Fruit fly (Drosophila melanogaster): ENCODE data around the gene ScpX.

ScpX gene

DNA sequence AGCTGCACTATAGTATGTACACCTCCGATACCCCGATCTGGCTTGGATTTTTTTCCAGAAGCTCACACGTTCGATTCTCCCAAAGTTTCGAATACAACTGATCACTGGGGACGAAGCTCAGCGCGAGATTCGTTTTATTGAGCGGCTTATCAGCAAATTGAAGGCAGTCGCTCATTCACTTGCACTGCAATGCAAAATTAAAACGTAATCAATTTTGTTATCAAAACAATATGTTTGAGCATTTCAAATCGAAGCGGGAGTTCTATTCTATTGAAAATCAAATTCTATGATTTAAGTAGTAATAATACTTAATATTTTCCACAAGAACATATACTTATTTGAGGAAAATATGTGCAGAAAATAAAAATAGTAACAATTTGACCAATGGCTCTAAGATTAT is 13.4 kb downstream of the ScpX start, which contains the start of gene CG33120:
Gene CG33120, minus strand, starts transcription at position 101 of the 400 bp plus-strand sequence.
- TF ChIP-seq tj (GFP tag; optimal IDR thresholded peaks at IDR 0.05), result peak; percentile 61
- no peak for TF ChIP-seq CG7045 (GFP tag; optimal IDR thresholded peaks at IDR 0.05)

DNA sequence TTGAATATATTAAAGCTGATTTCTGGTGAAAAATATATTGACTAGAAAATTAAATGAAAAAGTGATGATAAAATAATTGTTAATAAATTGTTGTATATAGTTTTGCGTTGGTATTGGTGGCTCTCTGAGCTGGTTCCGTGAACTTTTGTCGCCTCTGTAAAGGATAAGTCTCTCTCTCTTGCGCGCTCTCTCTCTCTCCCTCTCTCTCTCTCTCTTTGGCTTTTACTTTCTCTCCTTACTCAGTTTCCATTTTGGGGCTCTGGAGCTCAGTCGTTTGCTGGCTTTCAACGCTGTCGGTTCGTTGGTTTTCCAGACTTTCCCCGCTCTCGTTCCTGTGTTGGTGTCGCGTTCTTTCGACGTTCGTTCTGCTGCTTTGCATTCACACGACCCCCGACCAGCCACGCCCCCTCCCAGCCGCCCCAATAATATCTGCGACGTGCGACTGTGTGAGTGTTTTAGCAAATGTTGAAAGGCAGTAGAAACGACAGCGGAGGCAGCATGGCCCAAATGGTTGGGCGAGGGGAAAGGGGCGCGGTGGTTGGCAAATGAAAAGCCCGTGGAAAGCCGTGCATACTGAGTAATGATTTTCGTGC is 14.0 kb downstream of the ScpX start, which contains the start of gene CG17321:
Gene CG17321, plus strand, starts transcription at position 268 of the 593 bp plus-strand sequence.
- no peak for TF ChIP-seq CG12768 (GFP tag; optimal IDR thresholded peaks at IDR 0.05)
- TF ChIP-seq CG33017 (tag; optimal IDR thresholded peaks at IDR 0.05), result no peak
- no peak for TF ChIP-seq Crg-1 (GFP tag; optimal IDR thresholded peaks at IDR 0.05)
- no peak for TF ChIP-seq Clk (GFP tag; optimal IDR thresholded peaks at IDR 0.05)
- no peak for TF ChIP-seq kay (GFP tag; ENCODE audit: borderline replicate concordance)
- TF ChIP-seq cic (GFP tag; optimal IDR thresholded peaks at IDR 0.05), result no peak

DNA sequence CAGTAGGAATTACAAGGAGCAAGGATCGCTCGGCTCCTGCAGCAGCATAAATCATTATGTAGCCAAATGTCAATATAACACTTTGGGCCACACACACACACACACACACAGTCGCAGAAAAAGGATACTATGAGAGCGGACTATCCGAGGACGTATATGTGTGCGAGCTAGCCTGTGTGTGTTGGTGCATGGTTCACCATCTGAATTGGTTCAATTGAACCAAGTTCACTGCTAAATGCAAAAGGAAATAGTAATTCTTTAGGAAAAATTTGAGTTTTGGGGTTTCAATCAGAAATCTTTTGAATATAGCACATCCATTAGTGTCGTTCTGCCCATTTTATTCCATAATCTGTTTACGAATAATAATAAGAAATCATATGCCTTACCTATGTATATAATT is 15.1 kb downstream of the ScpX start:
- TF ChIP-seq CG7045 (GFP tag; optimal IDR thresholded peaks at IDR 0.05) (no peak), bab1 (GFP tag; optimal IDR thresholded peaks at IDR 0.05) (no peak), CG11617 (GFP tag; optimal IDR thresholded peaks at IDR 0.05) (no peak), CG1620 (GFP tag; optimal IDR thresholded peaks at IDR 0.05) (no peak)

DNA sequence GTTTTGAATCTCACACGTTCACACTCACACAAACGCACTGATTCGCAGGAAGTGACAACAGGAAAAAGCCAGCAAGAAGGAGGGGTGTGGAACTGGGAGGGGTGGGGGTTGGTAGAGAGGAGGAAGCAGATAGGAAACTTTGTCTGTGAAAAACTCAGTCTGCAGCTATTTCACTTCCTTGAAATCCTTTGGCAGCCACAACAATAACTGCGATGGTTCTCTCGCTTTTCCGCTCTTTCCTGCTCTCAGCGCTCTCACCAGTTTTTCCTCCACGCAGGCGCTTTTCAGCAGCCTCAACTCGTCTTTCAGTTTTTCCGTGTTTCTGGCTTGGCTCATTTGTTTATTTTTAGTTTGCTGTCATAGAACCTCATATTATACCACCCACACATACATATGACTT is 15.8 kb downstream of the ScpX start:
- TF ChIP-seq cnc (optimal IDR thresholded peaks at IDR 0.05), result no peak
- TF ChIP-seq pad (GFP tag; optimal IDR thresholded peaks at IDR 0.05), result no peak
- no peak for TF ChIP-seq toe (GFP tag; optimal IDR thresholded peaks at IDR 0.05)
- TF ChIP-seq kay (GFP tag; ENCODE audit: borderline replicate concordance), result peak; percentile 13
- TF ChIP-seq Mnt (GFP tag; optimal IDR thresholded peaks at IDR 0.05), result no peak
- no peak for TF ChIP-seq CG12768 (GFP tag; optimal IDR thresholded peaks at IDR 0.05)

DNA sequence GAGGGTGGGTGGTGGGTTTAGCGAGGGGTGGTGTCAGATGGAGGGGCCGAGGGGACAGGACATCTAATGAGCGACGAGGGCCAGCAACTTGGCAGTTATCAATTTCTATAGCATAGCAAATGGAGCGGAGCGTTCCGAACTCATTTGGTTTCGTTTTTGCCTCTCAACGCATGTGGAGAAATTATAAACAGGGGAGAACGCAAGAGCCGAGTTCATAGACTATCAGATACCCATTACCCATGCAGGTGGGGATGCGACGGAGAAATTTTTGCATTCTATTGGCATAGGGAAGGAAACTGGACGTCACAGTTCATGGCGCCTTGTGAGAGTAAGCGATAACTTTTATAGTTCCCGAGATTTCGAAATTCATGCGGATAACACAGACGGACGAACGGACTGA is 21.2 kb downstream of the ScpX start:
- TF ChIP-seq Clk (GFP tag; optimal IDR thresholded peaks at IDR 0.05), result no peak
- no peak for TF ChIP-seq pad (GFP tag; optimal IDR thresholded peaks at IDR 0.05)
- TF ChIP-seq CG1620 (GFP tag; optimal IDR thresholded peaks at IDR 0.05), result no peak
- TF ChIP-seq toe (GFP tag; optimal IDR thresholded peaks at IDR 0.05), result no peak
- no peak for TF ChIP-seq Mnt (GFP tag; optimal IDR thresholded peaks at IDR 0.05)

DNA sequence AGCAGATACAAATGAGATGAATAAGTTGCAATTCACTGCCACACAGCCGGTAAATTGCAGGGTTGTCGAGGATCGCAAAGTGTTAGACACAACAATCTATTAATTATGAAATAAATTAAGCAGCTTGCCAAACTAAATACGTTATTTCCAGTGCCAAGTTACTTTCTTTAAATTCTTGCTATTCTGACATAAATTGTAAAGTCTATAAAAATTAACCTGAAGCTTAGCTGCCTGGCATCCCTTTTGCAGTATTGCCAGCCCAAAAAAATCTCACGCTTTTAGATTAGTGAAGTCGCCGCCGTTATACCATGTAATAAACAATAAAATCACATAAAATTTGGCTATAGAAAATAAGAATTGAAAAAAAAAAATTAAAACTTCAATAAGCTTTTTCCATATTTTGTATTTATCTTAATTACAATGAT is 26.6 kb downstream of the ScpX start:
- TF ChIP-seq CG12768 (GFP tag; optimal IDR thresholded peaks at IDR 0.05) (peak; percentile 95), Hr96 (GFP tag; optimal IDR thresholded peaks at IDR 0.05) (peak; percentile 92), cic (GFP tag; optimal IDR thresholded peaks at IDR 0.05) (peak; percentile 52), CG14711 (tag; optimal IDR thresholded peaks at IDR 0.05) (peak; percentile 99), CG5204 (GFP tag; optimal IDR thresholded peaks at IDR 0.05) (peak; percentile 93), CG1620 (GFP tag; optimal IDR thresholded peaks at IDR 0.05) (peak; percentile 91), cnc (optimal IDR thresholded peaks at IDR 0.05) (peak; percentile 86 to 90), toe (GFP tag; optimal IDR thresholded peaks at IDR 0.05) (peak; percentile 95), kay (GFP tag; ENCODE audit: borderline replicate concordance) (peak; percentile 95), Crg-1 (GFP tag; optimal IDR thresholded peaks at IDR 0.05) (peak; percentile 89), Mnt (GFP tag; optimal IDR thresholded peaks at IDR 0.05) (peak; percentile 80), ovo (GFP tag; optimal IDR thresholded peaks at IDR 0.05) (peak; percentile 60), tj (GFP tag; optimal IDR thresholded peaks at IDR 0.05) (peak; percentile 76), CG11617 (GFP tag; optimal IDR thresholded peaks at IDR 0.05) (peak; percentile 93), CG33017 (tag; optimal IDR thresholded peaks at IDR 0.05) (peak; percentile 95), CG7101 (tag; optimal IDR thresholded peaks at IDR 0.05) (peak; percentile 95), bab1 (GFP tag; optimal IDR thresholded peaks at IDR 0.05) (peak; percentile 96), pad (GFP tag; optimal IDR thresholded peaks at IDR 0.05) (peak; percentile 84), CG7045 (GFP tag; optimal IDR thresholded peaks at IDR 0.05) (peak; percentile 93), Clk (GFP tag; optimal IDR thresholded peaks at IDR 0.05) (peak; percentile 84)

DNA sequence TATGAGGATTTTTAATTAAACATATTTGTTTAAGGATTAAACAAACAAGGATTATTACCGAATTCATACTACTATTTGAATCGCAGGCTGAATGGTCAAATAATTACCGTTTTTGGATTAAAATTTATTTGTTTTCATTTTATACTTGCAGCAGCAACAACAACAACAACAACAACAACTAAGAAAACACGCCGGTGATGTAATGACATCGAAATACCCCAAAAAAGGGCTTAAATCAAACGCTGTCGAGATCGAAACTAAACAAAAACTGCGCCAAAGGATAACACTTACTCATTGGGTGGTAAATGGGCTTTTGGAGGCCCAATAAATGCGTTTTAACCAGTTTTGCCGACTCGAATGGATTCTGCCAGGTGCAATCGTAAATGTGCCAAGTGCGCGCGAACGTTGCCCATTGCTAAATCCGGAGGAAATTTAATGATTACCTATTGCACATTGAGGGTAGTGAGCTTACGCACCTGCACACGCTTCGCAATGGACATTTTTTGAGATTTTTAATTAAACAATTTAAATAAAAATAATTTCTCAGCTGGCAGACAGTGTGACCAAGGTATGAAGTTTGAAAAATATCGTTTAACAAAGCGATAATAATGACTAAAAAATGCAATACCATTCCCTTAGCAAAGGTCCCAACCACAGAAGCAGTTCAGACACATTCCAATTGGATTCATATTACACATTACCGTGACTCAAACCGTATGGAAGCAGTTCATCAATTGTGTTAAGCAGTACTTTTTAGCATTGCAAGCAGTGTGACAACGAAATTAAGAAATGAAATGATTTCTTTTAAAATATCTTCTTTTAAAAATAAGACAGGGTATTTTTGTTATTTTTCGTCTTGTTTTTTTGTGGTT is 27.9 kb downstream of the ScpX start, which contains the start of the genes CG10602 and mRpL13:
Gene CG10602, minus strand, starts transcription at position 588 of the 872 bp plus-strand sequence.
Gene mRpL13, minus strand, starts transcription at position 588 of the 872 bp plus-strand sequence.
- TF ChIP-seq CG1620 (GFP tag; optimal IDR thresholded peaks at IDR 0.05) (peak; percentile 10), CG33017 (tag; optimal IDR thresholded peaks at IDR 0.05) (no peak), Mnt (GFP tag; optimal IDR thresholded peaks at IDR 0.05) (peak; percentile 7), cnc (optimal IDR thresholded peaks at IDR 0.05) (no peak), bab1 (GFP tag; optimal IDR thresholded peaks at IDR 0.05) (peak; percentile 31), kay (GFP tag; ENCODE audit: borderline replicate concordance) (peak; percentile 79)
